Fruit fly (Drosophila melanogaster) whole organism, larva: Measurements from ENCODE around the gene CG16711.

ENCODE experiments used
- noc ChIP-seq: fragments of 200-800 bp; sonication (Bioruptor generic); optimal IDR thresholded peaks from 3 replicates; lab custom pipeline; 2019; ENCODE audit warnings: missing biosample characterization, mild to moderate bottlenecking, missing genetic modification characterization, moderate library complexity

CG16711 gene

DNA sequence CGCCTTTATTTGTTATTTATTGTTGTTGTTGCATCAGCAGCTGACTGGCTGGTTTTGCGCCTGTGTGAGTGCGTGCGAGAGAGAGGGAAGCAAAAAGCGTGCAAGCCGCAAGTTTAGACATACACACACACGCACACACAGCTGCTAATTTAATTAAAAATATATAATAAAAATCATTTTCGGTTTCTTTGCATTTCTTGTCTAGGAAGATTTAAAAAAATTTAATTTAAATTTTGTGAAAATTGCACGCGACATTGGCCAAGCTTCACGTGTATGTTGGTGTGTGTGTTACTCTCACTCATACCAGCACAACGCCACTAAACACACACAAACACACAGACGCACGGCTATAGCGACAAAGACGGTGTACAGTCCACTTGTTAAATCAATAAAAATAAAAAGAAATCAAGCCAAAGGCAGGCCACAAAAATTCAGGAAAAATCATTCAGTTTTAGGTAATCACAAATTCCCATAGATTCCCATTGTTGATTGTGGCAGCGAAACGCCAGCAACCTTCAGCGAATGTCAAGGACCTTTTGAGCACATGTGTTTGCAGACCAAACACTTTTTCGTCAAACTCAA is 10.5 kb upstream of the CG16711 start:
- TF ChIP-seq noc (tag; lab: Kevin White, UChicago): no peak

DNA sequence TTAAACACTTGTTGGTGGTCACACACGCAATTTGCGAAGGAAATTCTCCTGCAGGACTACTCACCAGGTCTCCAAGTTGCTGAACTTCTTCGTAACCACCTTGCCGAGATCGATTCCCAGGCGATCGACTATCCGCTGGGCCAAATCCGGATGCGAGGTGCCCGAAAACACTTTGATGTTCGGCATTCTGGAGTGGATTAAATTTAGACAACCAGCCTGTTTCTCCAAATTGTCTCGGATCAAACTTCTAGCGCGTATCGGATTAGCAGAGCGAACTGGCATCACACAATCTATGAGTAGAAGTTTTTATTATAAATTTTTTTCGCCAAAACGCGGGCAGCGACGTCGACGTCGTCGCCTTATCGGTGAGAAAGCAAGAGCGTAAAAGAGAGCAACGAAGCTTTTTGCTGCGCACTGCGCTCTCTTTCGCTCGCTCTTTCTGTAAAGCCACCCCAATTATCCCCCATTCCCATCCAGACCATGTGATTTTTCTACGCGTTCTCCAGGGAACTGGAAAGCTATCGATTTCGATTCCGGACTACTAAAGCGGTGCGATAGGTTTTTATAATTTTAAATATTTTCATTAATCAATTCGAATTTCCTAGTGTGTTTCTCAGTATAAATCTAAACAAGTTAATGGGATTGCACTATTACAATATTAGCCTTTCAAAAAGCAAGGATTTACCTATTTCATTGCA is 9.8 kb upstream of the CG16711 start:
- no peak for TF ChIP-seq noc (tag; lab: Kevin White, UChicago)

dm6 chr3L:9694867-9695236 is 9.3 kb upstream of the CG16711 start:
- no peak for TF ChIP-seq noc (tag; lab: Kevin White, UChicago)

dm6 chr3L:9695242-9695641 is 8.9 kb upstream of the CG16711 start:
- TF ChIP-seq noc (tag; lab: Kevin White, UChicago): no peak

DNA sequence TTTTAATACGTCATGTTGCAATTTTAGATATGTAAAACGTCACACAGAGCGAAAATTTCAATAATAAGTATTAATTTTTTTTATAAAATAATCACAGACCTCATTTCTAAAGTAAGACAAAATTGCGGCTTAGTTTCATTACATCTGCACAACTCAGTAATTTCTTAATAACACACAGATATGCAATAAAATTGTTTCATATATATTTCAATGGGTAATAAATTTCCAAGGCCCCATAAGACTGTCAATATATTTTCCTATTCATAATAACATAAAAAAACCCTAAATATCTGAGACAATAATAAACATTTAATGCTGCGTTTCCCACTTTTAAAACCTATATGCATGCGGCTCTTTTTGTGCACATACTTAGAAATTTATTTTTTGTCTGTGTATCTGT is 8.5 kb upstream of the CG16711 start:
- TF ChIP-seq noc (tag; lab: Kevin White, UChicago): no peak

DNA sequence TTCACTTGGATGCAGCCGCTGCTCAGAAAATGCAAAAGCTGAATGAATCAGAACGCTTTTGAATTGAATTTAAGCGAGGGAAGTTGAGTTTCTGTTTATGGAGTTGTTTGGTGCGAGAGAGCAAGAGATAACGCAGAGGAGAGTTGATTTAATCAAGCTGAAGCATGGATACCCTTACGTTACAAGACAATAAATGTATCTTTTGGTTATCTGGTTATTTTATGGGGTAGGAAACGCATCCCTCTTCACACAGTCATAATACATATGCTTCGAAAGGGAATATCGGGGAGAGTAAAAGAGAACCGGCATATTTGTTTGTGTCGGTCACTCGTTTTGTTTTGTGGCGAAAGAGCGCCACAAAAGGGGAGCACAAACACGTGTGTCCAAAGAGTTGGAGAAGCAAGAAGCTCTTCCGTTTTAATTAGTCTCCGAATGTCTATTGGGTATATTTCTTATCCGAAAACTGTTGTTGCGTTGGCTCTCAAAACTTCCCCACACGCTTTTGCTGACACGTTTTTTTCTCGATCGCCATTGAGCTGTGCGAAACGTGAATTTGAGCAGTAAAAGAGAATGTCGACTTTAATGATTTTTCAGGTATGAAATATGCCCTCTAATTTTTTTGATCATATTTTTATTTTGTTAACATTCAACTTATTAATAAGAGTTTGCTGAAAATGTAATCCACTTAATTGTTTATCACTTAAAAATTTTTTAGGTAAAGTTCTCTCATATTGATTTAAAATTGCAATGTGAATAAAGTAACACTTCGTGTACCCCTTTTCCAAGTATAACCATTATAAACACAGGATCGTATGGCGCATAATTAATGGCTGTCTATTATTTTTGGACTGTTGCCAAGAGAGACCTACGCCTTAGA is 7.2 kb upstream of the CG16711 start, which contains the start of gene Prps:
Prps (minus strand) TSS at position 51 of the 877 bp plus-strand sequence.
- peak; percentile 72 for TF ChIP-seq noc (tag; lab: Kevin White, UChicago)

DNA sequence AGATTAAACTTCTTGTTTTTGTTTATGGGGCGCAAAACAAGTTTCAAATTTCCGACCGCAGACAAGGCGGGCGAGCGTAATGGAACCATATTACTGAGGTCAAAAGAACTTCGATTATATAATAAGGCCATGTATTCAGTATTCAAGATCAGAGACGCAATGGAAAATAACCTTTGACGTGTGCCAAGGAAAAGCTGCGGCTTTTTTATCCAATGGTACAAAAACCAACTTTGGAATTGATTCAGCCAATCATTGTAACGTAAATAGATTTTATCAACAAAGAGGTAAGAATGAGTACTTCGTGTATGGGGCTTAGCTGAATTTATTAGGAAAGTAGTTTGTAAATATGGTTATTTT is 6.6 kb upstream of the CG16711 start:
- TF ChIP-seq noc (tag; lab: Kevin White, UChicago): no peak

DNA sequence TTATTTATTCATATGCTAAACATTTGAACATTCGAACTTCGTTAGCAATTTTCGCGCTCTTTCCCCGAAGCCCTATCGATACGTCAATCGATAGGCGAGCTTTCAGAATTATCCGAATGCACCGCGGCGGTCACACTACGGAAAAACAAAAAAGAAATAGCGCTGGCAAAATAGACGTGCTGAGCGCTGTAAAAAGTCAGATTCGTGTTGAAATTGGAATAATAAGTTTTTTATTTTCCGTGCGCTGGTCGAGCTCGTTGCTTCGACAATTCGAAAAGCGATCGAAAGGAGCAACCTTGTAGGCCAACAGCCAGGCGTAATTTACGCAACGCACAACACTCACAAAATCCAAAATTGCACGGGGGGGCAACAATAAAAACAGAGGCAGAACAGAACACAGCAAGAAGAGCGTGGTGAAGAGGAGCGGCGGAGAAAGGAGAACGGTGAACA is 5.9 kb upstream of the CG16711 start, which contains the start of gene Ubc4:
Ubc4 (plus strand) TSS at position 144 of the 450 bp plus-strand sequence.
- no peak for TF ChIP-seq noc (tag; lab: Kevin White, UChicago)

DNA sequence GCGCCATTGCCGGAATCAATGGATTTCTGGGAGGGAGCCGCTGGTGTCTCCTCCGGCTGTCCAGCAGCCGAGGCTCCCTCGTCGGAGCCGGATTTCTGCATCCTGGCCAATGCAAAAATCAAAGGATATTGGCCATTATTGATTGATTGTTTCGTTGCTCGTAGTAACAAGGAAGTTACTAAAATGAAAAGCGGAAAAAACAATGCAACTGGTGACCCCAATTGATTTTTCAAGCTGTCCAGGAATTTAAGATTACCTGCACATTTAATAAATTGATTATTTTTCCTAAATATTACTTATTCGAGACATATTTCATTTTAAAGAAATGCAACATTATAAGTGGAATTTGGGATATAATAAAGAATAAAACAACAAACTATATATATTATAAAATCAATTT is 636 bp upstream of the CG16711 start, which contains the start of gene CG6761:
CG6761 (minus strand) TSS at position 101 of the 400 bp plus-strand sequence.
- TF ChIP-seq noc (tag; lab: Kevin White, UChicago): no peak

dm6 chr3L:9705591-9705990 is 1.5 kb downstream of the CG16711 start:
- TF ChIP-seq noc (tag; lab: Kevin White, UChicago): no peak

- no peak for TF ChIP-seq noc (tag; lab: Kevin White, UChicago)
These were observed 4.7 kb downstream of the CG16711 start for dm6 chr3L:9708797-9709196.

DNA sequence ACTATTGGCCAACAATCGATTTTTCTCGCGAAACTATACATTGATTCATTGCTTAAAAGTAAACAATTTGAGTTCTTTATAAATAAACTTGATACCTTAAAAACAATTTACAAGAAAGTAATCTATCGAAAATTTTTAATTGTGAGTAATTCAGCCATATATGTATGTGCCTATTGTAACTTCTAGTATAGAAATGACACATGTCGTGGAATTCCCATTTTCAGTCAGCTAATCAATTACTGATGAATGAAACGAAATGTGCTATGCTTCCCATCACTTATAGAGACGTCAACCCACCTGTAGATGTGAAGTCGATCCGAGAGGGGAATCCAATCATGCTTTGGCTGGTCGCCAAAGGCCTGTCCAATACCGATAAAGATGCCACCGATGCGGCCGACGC is 7.1 kb downstream of the CG16711 start:
- no peak for TF ChIP-seq noc (tag; lab: Kevin White, UChicago)

DNA sequence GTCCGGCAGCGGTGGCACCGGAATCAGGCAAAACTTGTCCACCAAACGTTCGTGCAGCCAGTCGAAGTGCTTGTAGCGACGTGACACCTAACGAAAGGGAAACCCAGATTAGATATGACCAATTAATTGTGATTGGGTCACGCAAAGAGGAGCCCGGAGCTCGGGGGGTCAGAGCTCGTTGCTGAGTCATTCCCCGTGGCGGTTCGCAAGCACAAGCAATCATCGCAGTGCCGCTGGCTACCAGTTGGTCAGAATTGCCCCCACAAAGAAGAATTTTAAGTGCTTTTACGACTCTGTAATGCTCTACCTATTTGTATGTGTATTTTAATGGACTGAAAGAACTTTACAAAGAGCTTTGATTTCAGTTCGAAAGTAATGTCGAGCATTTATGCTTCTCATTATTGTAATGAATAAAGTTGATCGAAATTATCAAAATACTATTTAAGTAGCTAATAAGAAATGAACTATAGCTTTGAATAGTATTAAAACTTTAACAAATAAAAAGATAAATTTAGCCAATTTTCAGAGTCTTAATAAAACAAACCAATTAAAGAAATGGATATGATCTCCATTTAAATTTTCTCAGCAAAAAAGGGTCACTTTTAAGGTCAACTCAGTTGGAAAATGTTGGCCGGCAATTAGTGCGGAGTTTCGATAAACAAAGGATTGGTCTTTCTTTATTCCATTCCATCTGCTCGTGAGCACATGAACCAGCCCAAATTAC is 8.1 kb downstream of the CG16711 start:
- no peak for TF ChIP-seq noc (tag; lab: Kevin White, UChicago)

- TF ChIP-seq noc (tag; lab: Kevin White, UChicago): no peak
These were observed 9.3 kb downstream of the CG16711 start, which contains the start of gene SH3PX1 for dm6 chr3L:9713383-9713827. Gene SH3PX1 (minus strand): TSS chr3L:9713827.

- peak; percentile 76 for TF ChIP-seq noc (tag; lab: Kevin White, UChicago)
These were observed 9.9 kb downstream of the CG16711 start, which contains the start of gene vsg for dm6 chr3L:9713828-9714536. Gene vsg (plus strand): TSS chr3L:9714324.
